Worm (Caenorhabditis elegans): ENCODE measurements around the gene F08G2.7.
"Not testable (repeated sequence)": the region's sequence is repeated elsewhere in the genome, so short reads cannot be mapped to it uniquely, and the experiment has no call there.

F08G2.7 gene

ce11 chrII:13830255-13830654, 10.7 kb downstream of the F08G2.7 start, which contains the start of gene F08G2.4:
TSS of gene F08G2.4 (plus strand) at chrII:13830602.
- TF ChIP-seq Y22D7AL.16 (tag; optimal IDR thresholded peaks at IDR 0.05) (no peak), hlh-30 (tag; optimal IDR thresholded peaks at IDR 0.05; ENCODE audit: insufficient read depth) (no peak), zip-5 (tag; optimal IDR thresholded peaks at IDR 0.05) (no peak), F13H6.1 (tag; optimal IDR thresholded peaks at IDR 0.05) (no peak), unc-55 (GFP tag; optimal IDR thresholded peaks at IDR 0.05) (no peak)

ce11 chrII:13829123-13829996, 11.6 kb downstream of the F08G2.7 start:
- TF ChIP-seq ref-2 (tag; optimal IDR thresholded peaks at IDR 0.05) (peak; percentile 42), unc-55 (GFP tag; optimal IDR thresholded peaks at IDR 0.05) (peak; percentile 38), tbx-2 (tag; optimal IDR thresholded peaks at IDR 0.05) (peak; percentile 21), unc-42 (tag; optimal IDR thresholded peaks at IDR 0.05) (peak; percentile 1)

- TF ChIP-seq ama-1 (optimal IDR thresholded peaks at IDR 0.05), result no peak
- TF ChIP-seq eyg-1 (tag; optimal IDR thresholded peaks at IDR 0.05), result no peak
- TF ChIP-seq sox-2 (GFP tag; IDR thresholded peaks at IDR 0.05), result no peak
- TF ChIP-seq pha-4 (tag; optimal IDR thresholded peaks at IDR 0.05), result no peak
- no peak for TF ChIP-seq ceh-34 (tag; optimal IDR thresholded peaks at IDR 0.05)
- TF ChIP-seq ceh-45 (GFP tag; IDR thresholded peaks at IDR 0.05), result no peak
- TF ChIP-seq ref-2 (tag; optimal IDR thresholded peaks at IDR 0.05), result no peak
- no peak for TF ChIP-seq T23F11.4 (GFP tag; optimal IDR thresholded peaks at IDR 0.05)
- no peak for TF ChIP-seq tbx-2 (tag; optimal IDR thresholded peaks at IDR 0.05)
- no peak for TF ChIP-seq mec-3 (tag; optimal IDR thresholded peaks at IDR 0.05; ENCODE audit: borderline replicate concordance)
- no peak for TF ChIP-seq Y22D7AL.16 (tag; optimal IDR thresholded peaks at IDR 0.05)
- TF ChIP-seq ttx-3 (tag; optimal IDR thresholded peaks at IDR 0.05), result no peak
- no peak for TF ChIP-seq lim-6 (tag; optimal IDR thresholded peaks at IDR 0.05)
Observed at ce11 chrII:13828597-13828996, 12.4 kb downstream of the F08G2.7 start, which contains the start of gene his-42. TSS of gene his-42 (minus strand) at chrII:13828697.

- TF ChIP-seq gmeb-2, pros-1, ceh-2 (tag; optimal IDR thresholded peaks at IDR 0.05): not testable (repeated sequence)
Observed at ce11 chrII:13818043-13818442, 22.9 kb downstream of the F08G2.7 start, which contains the start of gene his-16. TSS of gene his-16 (minus strand) at chrII:13818143.

ce11 chrII:13817474-13817873, 23.5 kb downstream of the F08G2.7 start:
- peak; percentile 66 for TF ChIP-seq ama-1 (optimal IDR thresholded peaks at IDR 0.05)
- peak; percentile 19 for TF ChIP-seq K09A11.1 (tag; optimal IDR thresholded peaks at IDR 0.05; ENCODE audit: insufficient read depth)

ce11 chrII:13815513-13815912, 25.4 kb downstream of the F08G2.7 start:
- TF ChIP-seq ceh-24 (tag; optimal IDR thresholded peaks at IDR 0.05), result no peak
- no peak for TF ChIP-seq syd-9 (tag; optimal IDR thresholded peaks at IDR 0.05)
- TF ChIP-seq hlh-15 (tag; optimal IDR thresholded peaks at IDR 0.05), result no peak
- TF ChIP-seq hlh-6 (tag; optimal IDR thresholded peaks at IDR 0.05), result no peak
- TF ChIP-seq ceh-45 (GFP tag; IDR thresholded peaks at IDR 0.05), result no peak
- no peak for TF ChIP-seq ceh-9 (tag; optimal IDR thresholded peaks at IDR 0.05)
- TF ChIP-seq dmd-4 (tag; optimal IDR thresholded peaks at IDR 0.05; ENCODE audit: borderline replicate concordance), result no peak
- TF ChIP-seq nfya-1 (tag; optimal IDR thresholded peaks at IDR 0.05), result no peak
- no peak for TF ChIP-seq ztf-16 (tag; optimal IDR thresholded peaks at IDR 0.05)
- TF ChIP-seq ceh-19 (GFP tag; optimal IDR thresholded peaks at IDR 0.05), result no peak
- no peak for TF ChIP-seq fkh-6 (tag; optimal IDR thresholded peaks at IDR 0.05)
- TF ChIP-seq pqm-1 (tag; optimal IDR thresholded peaks at IDR 0.05), result no peak
- TF ChIP-seq C08G9.2 (tag; optimal IDR thresholded peaks at IDR 0.05), result no peak
- no peak for TF ChIP-seq zip-5 (tag; optimal IDR thresholded peaks at IDR 0.05)
- TF ChIP-seq fax-1 (tag; optimal IDR thresholded peaks at IDR 0.05), result no peak
- no peak for TF ChIP-seq ceh-14 (tag; optimal IDR thresholded peaks at IDR 0.05)

Data from whole organism, late embryonic.